Fruit fly (Drosophila melanogaster): ENCODE measurements around the gene rod.

rod gene

dm6 chr3R:31603655-31604054 is 22.9 kb downstream of the rod start (continued):
- no peak for TF ChIP-seq al (GFP tag; IDR thresholded peaks at IDR 0.05)
- no peak for TF ChIP-seq CG10565 (GFP tag; optimal IDR thresholded peaks at IDR 0.05)
- no peak for TF ChIP-seq dati (GFP tag; IDR thresholded peaks at IDR 0.05)
- peak; percentile 57 for TF ChIP-seq CG1792 (GFP tag; optimal IDR thresholded peaks at IDR 0.05)
- no peak for TF ChIP-seq CG7556 (GFP tag; optimal IDR thresholded peaks at IDR 0.05)
- TF ChIP-seq pita (GFP tag; optimal IDR thresholded peaks at IDR 0.05) = no peak
- TF ChIP-seq ato (GFP tag; IDR thresholded peaks at IDR 0.05; ENCODE audit: partially characterized antibody) = no peak
- TF ChIP-seq HHEX (GFP tag; optimal IDR thresholded peaks at IDR 0.05) = no peak
- no peak for TF ChIP-seq slp2 (GFP tag; optimal IDR thresholded peaks at IDR 0.05)
- TF ChIP-seq pnt (GFP tag; optimal IDR thresholded peaks at IDR 0.05) = no peak
- no peak for TF ChIP-seq lmd (GFP tag; IDR thresholded peaks at IDR 0.05)
- TF ChIP-seq CG15011 (GFP tag; optimal IDR thresholded peaks at IDR 0.05) = no peak
- no peak for TF ChIP-seq CG11723 (GFP tag; optimal IDR thresholded peaks at IDR 0.05)
- no peak for TF ChIP-seq Dref (GFP tag; IDR thresholded peaks at IDR 0.05)
- no peak for TF ChIP-seq nerfin-2 (GFP tag; IDR thresholded peaks at IDR 0.05; ENCODE audit: partially characterized antibody)
- no peak for TF ChIP-seq Adf1 (GFP tag; IDR thresholded peaks at IDR 0.05)
- no peak for TF ChIP-seq h (optimal IDR thresholded peaks at IDR 0.05)
- TF ChIP-seq CG12942 (GFP tag; optimal IDR thresholded peaks at IDR 0.05) = no peak
- no peak for TF ChIP-seq CG13287 (GFP tag; IDR thresholded peaks at IDR 0.05; ENCODE audit: partially characterized antibody)
- TF ChIP-seq CG4820 (GFP tag; optimal IDR thresholded peaks at IDR 0.05) = no peak
- no peak for TF ChIP-seq CG14710 (tag; optimal IDR thresholded peaks at IDR 0.05)
- TF ChIP-seq Aef1 (GFP tag; IDR thresholded peaks at IDR 0.05) = no peak
- TF ChIP-seq btn (GFP tag; optimal IDR thresholded peaks at IDR 0.05) = no peak
- TF ChIP-seq HLH4C (GFP tag; IDR thresholded peaks at IDR 0.05; ENCODE audit: partially characterized antibody) = no peak
- TF ChIP-seq CG3995 (GFP tag; optimal IDR thresholded peaks at IDR 0.05) = no peak
- no peak for TF ChIP-seq CG5180 (GFP tag; optimal IDR thresholded peaks at IDR 0.05)
- TF ChIP-seq wor (GFP tag; IDR thresholded peaks at IDR 0.05) = no peak
- peak; percentile 44 for TF ChIP-seq pfk (GFP tag; optimal IDR thresholded peaks at IDR 0.05)
- TF ChIP-seq Lim3 (GFP tag; IDR thresholded peaks at IDR 0.05) = no peak
- TF ChIP-seq sqz (GFP tag; optimal IDR thresholded peaks at IDR 0.05) = no peak
- TF ChIP-seq CG34224 (GFP tag; IDR thresholded peaks at IDR 0.05; ENCODE audit: partially characterized antibody) = no peak
- TF ChIP-seq phol (tag; optimal IDR thresholded peaks at IDR 0.05) = no peak
- TF ChIP-seq odd (GFP tag; optimal IDR thresholded peaks at IDR 0.05) = peak; percentile 36
- TF ChIP-seq HmgZ (tag; optimal IDR thresholded peaks at IDR 0.05) = no peak
- TF ChIP-seq Abd-B (GFP tag; optimal IDR thresholded peaks at IDR 0.05) = no peak
- no peak for TF ChIP-seq amos (GFP tag; IDR thresholded peaks at IDR 0.05; ENCODE audit: partially characterized antibody)
- no peak for TF ChIP-seq tap (tag; optimal IDR thresholded peaks at IDR 0.05)
- no peak for TF ChIP-seq CG12299 (tag; optimal IDR thresholded peaks at IDR 0.05)
- no peak for TF ChIP-seq CG9727 (GFP tag; optimal IDR thresholded peaks at IDR 0.05)
- TF ChIP-seq CG6791 (GFP tag; IDR thresholded peaks at IDR 0.05; ENCODE audit: partially characterized antibody) = no peak
- no peak for TF ChIP-seq CG8359 (GFP tag; optimal IDR thresholded peaks at IDR 0.05; ENCODE audit: borderline replicate concordance)
- TF ChIP-seq ssp (GFP tag; IDR thresholded peaks at IDR 0.05) = no peak
- no peak for TF ChIP-seq tll (GFP tag; optimal IDR thresholded peaks at IDR 0.05)
- no peak for TF ChIP-seq CG10209 (GFP tag; optimal IDR thresholded peaks at IDR 0.05)
- no peak for TF ChIP-seq dysf (GFP tag; IDR thresholded peaks at IDR 0.05)
- TF ChIP-seq CG16779 (GFP tag; IDR thresholded peaks at IDR 0.05) = no peak
- no peak for TF ChIP-seq CG11247 (GFP tag; IDR thresholded peaks at IDR 0.05)
- no peak for TF ChIP-seq maf-S (GFP tag; optimal IDR thresholded peaks at IDR 0.05)
- no peak for TF ChIP-seq CG7372 (GFP tag; IDR thresholded peaks at IDR 0.05)
- no peak for TF ChIP-seq Xbp1 (GFP tag; optimal IDR thresholded peaks at IDR 0.05)
- TF ChIP-seq Bteb2 (GFP tag; optimal IDR thresholded peaks at IDR 0.05) = peak; percentile 30
- TF ChIP-seq insv (GFP tag; optimal IDR thresholded peaks at IDR 0.05) = no peak

All from whole organism, embryonic.